Worm (Caenorhabditis elegans): ENCODE measurements around the gene ZK1307.9.
A peak's percentile ranks its signal among the peaks of the same experiment; 100 is the strongest.

ZK1307.9 gene

DNA sequence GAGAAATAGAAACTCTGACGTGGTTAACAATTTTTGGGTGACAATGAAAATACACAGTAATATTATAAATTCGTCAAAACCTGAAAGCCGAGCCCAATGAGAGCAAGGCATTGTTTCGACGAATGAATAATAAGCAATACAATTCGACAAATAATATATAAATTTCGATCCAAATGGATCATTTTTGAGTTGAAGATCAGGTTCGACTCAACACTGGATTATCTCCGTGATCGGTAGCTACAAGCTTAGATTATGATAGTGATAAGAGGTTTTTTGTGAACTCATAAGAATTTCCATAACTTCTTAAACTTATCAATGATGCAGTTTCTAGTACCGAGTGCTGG, 31.4 kb upstream of the ZK1307.9 start:
- no peak for TF ChIP-seq snpc-4 (tag; optimal IDR thresholded peaks at IDR 0.05)
- peak; percentile 11 for TF ChIP-seq R02D3.7 (tag; optimal IDR thresholded peaks at IDR 0.05)
- peak; percentile 10 for TF ChIP-seq elt-2 (tag; optimal IDR thresholded peaks at IDR 0.05)
- no peak for TF ChIP-seq mml-1 (tag; optimal IDR thresholded peaks at IDR 0.05)
- TF ChIP-seq ceh-9 (tag; optimal IDR thresholded peaks at IDR 0.05), result no peak
- no peak for TF ChIP-seq sea-2 (GFP tag; optimal IDR thresholded peaks at IDR 0.05)
- TF ChIP-seq ceh-82 (tag; optimal IDR thresholded peaks at IDR 0.05), result no peak
- no peak for TF ChIP-seq unc-62 (GFP tag; optimal IDR thresholded peaks at IDR 0.05)
- TF ChIP-seq eor-1 (tag; optimal IDR thresholded peaks at IDR 0.05), result no peak
- no peak for TF ChIP-seq nfya-1 (tag; optimal IDR thresholded peaks at IDR 0.05; ENCODE audit: insufficient read depth)
- no peak for TF ChIP-seq skn-1 (tag; optimal IDR thresholded peaks at IDR 0.05)
- TF ChIP-seq nhr-11 (tag; optimal IDR thresholded peaks at IDR 0.05), result no peak
- no peak for TF ChIP-seq fkh-10 (GFP tag; optimal IDR thresholded peaks at IDR 0.05)
- TF ChIP-seq nhr-43 (tag; optimal IDR thresholded peaks at IDR 0.05; ENCODE audit: poor library complexity, severe bottlenecking), result peak; percentile 69

DNA sequence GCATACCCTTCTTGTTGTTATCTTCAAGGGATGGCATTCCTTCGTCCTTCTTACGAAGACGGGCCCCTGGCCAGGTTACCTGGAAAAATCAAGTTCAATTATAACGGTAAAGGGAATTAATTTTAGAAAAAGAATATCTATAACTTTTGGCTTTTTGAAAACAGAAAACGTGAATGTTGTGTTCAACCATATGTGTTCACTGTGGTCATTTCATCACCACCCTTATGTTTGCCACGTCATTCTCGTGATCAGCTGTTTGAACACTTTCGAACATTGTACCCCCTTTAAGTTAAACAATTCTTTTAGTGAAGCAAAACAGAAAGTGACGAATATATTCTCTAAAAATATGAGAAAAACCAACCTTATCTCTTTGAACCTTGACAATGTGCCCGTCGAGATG, 30.5 kb upstream of the ZK1307.9 start:
- TF ChIP-seq elt-2 (tag; optimal IDR thresholded peaks at IDR 0.05) (no peak), lin-15B (tag; optimal IDR thresholded peaks at IDR 0.05) (no peak), nhr-43 (tag; optimal IDR thresholded peaks at IDR 0.05; ENCODE audit: poor library complexity, severe bottlenecking) (peak; percentile 38), nhr-67 (tag; optimal IDR thresholded peaks at IDR 0.05) (no peak), ama-1 (optimal IDR thresholded peaks at IDR 0.05) (peak; percentile 42), ceh-16 (tag; optimal IDR thresholded peaks at IDR 0.05) (no peak), pha-4 (tag; optimal IDR thresholded peaks at IDR 0.05) (peak; percentile 52)

DNA sequence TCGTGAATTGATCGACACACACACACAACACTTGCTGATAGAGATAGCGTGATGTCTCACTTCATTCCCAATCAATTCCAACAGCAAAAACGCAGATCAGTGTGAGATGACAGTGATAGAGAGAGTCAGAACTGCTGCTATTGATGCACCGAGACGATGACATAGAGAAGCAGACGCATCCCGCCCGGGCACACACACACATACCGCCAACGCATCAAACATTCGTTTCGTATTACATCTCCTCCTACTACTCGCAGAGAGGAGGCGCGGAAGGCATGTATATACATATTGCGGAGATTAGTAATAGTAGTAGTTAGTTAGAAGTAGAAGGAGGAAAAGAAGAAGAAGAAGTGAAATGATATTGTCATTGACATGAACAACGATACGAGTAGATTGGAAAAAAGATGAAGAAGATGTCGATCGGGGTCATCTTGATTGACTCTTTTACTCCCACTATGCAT, 29.9 kb upstream of the ZK1307.9 start:
- TF ChIP-seq nhr-11 (tag; optimal IDR thresholded peaks at IDR 0.05) (no peak), ZK546.5 (tag; optimal IDR thresholded peaks at IDR 0.05) (no peak), nhr-28 (tag; optimal IDR thresholded peaks at IDR 0.05) (no peak), ceh-16 (tag; optimal IDR thresholded peaks at IDR 0.05) (no peak), nhr-77 (tag; optimal IDR thresholded peaks at IDR 0.05) (peak; percentile 20), ceh-28 (tag; optimal IDR thresholded peaks at IDR 0.05) (peak; percentile 74), nhr-237 (tag; optimal IDR thresholded peaks at IDR 0.05) (no peak), fos-1 (tag; optimal IDR thresholded peaks at IDR 0.05) (no peak), eor-1 (tag; optimal IDR thresholded peaks at IDR 0.05) (no peak), sea-2 (GFP tag; optimal IDR thresholded peaks at IDR 0.05) (no peak), nhr-12 (tag; optimal IDR thresholded peaks at IDR 0.05) (no peak), lin-15B (tag; optimal IDR thresholded peaks at IDR 0.05) (no peak), aly-2 (tag; optimal IDR thresholded peaks at IDR 0.05) (no peak), R02D3.7 (tag; optimal IDR thresholded peaks at IDR 0.05) (peak; percentile 9), pqm-1 (tag; optimal IDR thresholded peaks at IDR 0.05) (peak; percentile 44), ceh-9 (tag; optimal IDR thresholded peaks at IDR 0.05) (no peak), zag-1 (tag; optimal IDR thresholded peaks at IDR 0.05) (no peak), daf-12 (tag; optimal IDR thresholded peaks at IDR 0.05) (no peak), mdl-1 (tag; optimal IDR thresholded peaks at IDR 0.05) (peak; percentile 18), egl-5 (tag; optimal IDR thresholded peaks at IDR 0.05) (no peak), egl-27 (tag; optimal IDR thresholded peaks at IDR 0.05) (no peak), unc-39 (tag; optimal IDR thresholded peaks at IDR 0.05) (no peak), ceh-82 (tag; optimal IDR thresholded peaks at IDR 0.05) (peak; percentile 40), nhr-25 (tag; optimal IDR thresholded peaks at IDR 0.05) (peak; percentile 76), elt-3 (tag; optimal IDR thresholded peaks at IDR 0.05) (peak in 2 of 3 experiments; percentile 34 to 92), nhr-67 (tag; optimal IDR thresholded peaks at IDR 0.05) (no peak), nhr-43 (tag; optimal IDR thresholded peaks at IDR 0.05; ENCODE audit: poor library complexity, severe bottlenecking) (no peak), nhr-76 (tag; optimal IDR thresholded peaks at IDR 0.05) (no peak), mml-1 (tag; optimal IDR thresholded peaks at IDR 0.05) (no peak), tbx-2 (tag; optimal IDR thresholded peaks at IDR 0.05) (no peak), fkh-10 (GFP tag; optimal IDR thresholded peaks at IDR 0.05) (no peak), nhr-23 (tag; optimal IDR thresholded peaks at IDR 0.05) (peak; percentile 70), elt-2 (tag; optimal IDR thresholded peaks at IDR 0.05) (peak; percentile 75), ztf-11 (tag; optimal IDR thresholded peaks at IDR 0.05) (no peak), snpc-4 (tag; optimal IDR thresholded peaks at IDR 0.05) (no peak), ztf-4 (tag; optimal IDR thresholded peaks at IDR 0.05) (no peak), lin-39 (tag; optimal IDR thresholded peaks at IDR 0.05) (peak; percentile 48), elt-1 (tag; optimal IDR thresholded peaks at IDR 0.05) (peak; percentile 89), hmg-11 (tag; optimal IDR thresholded peaks at IDR 0.05) (no peak), unc-62 (GFP tag; optimal IDR thresholded peaks at IDR 0.05) (no peak), lsy-12 (tag; optimal IDR thresholded peaks at IDR 0.05) (peak; percentile 4), jun-1 (tag; optimal IDR thresholded peaks at IDR 0.05) (peak; percentile 57), nfya-1 (tag; optimal IDR thresholded peaks at IDR 0.05; ENCODE audit: insufficient read depth) (peak; percentile 40), fkh-2 (tag; optimal IDR thresholded peaks at IDR 0.05) (no peak), skn-1 (tag; optimal IDR thresholded peaks at IDR 0.05) (no peak), pha-4 (tag; optimal IDR thresholded peaks at IDR 0.05) (peak; percentile 47), ama-1 (optimal IDR thresholded peaks at IDR 0.05) (peak; percentile 92)
